Worm (Caenorhabditis elegans): ENCODE data around the gene B0034.5.

- no peak for TF ChIP-seq lsy-2 (tag; optimal IDR thresholded peaks at IDR 0.05)
- no peak for TF ChIP-seq ama-1 (optimal IDR thresholded peaks at IDR 0.05)
- TF ChIP-seq unc-39 (tag; optimal IDR thresholded peaks at IDR 0.05): no peak
- no peak for TF ChIP-seq nhr-25 (tag; optimal IDR thresholded peaks at IDR 0.05)
- TF ChIP-seq egl-27 (tag; optimal IDR thresholded peaks at IDR 0.05): no peak
- no peak for TF ChIP-seq skn-1 (tag; optimal IDR thresholded peaks at IDR 0.05)
- no peak for TF ChIP-seq gmeb-1 (tag; optimal IDR thresholded peaks at IDR 0.05)
- no peak for TF ChIP-seq ceh-82 (tag; optimal IDR thresholded peaks at IDR 0.05)
- no peak for TF ChIP-seq ztf-11 (tag; optimal IDR thresholded peaks at IDR 0.05)
- TF ChIP-seq nhr-77 (tag; optimal IDR thresholded peaks at IDR 0.05): no peak
- TF ChIP-seq nhr-12 (tag; optimal IDR thresholded peaks at IDR 0.05): no peak
- no peak for TF ChIP-seq alr-1 (tag; optimal IDR thresholded peaks at IDR 0.05)
- no peak for TF ChIP-seq ZK546.5 (tag; optimal IDR thresholded peaks at IDR 0.05)
Measured at ce11 chrII:5951745-5952144, 23.0 kb downstream of the B0034.5 start.

Data from whole organism, L2 larva.